Worm (Caenorhabditis elegans) whole organism, L1 larva: Measurements from ENCODE around the gene C36A4.10.

Source experiments
- aly-2 ChIP-seq: fragments of 150-350 bp; optimal IDR thresholded peaks from 2 replicates; lab custom pipeline; 2014; ENCODE audit warnings: missing biosample characterization, missing genetic modification characterization
- blmp-1 ChIP-seq: fragments of 150-350 bp; optimal IDR thresholded peaks from 2 replicates; lab custom pipeline; 2014; ENCODE audit warnings: missing biosample characterization, missing genetic modification characterization
- dpl-1 ChIP-seq, 3 experiments: fragments of 150-350 bp in 2 of 3; sonication (generic microtip) in 1 of 3; optimal IDR thresholded peaks; 2 replicates each; lab custom pipeline; 2014 to 2017; ENCODE audit warnings: missing biosample characterization in 3 of 3, missing genetic modification characterization in 3 of 3, missing genetic modification reagents in 3 of 3
- hlh-4 ChIP-seq: sonication (generic microtip); optimal IDR thresholded peaks from 2 replicates; lab custom pipeline; 2016; ENCODE audit warnings: mild to moderate bottlenecking, missing genetic modification characterization, missing compliant biosample characterization
- rnt-1 ChIP-seq: sonication (generic microtip); optimal IDR thresholded peaks from 2 replicates; lab custom pipeline; 2016; ENCODE audit warnings: mild to moderate bottlenecking, missing genetic modification characterization, moderate library complexity, missing compliant biosample characterization
- tbx-2 ChIP-seq: sonication (generic microtip); optimal IDR thresholded peaks from 2 replicates; lab custom pipeline; 2016; ENCODE audit warnings: missing genetic modification characterization, missing compliant biosample characterization
- tlp-1 ChIP-seq: fragments of 150-350 bp; optimal IDR thresholded peaks from 2 replicates; lab custom pipeline; 2014; ENCODE audit warnings: missing biosample characterization, missing genetic modification characterization
- ztf-11 ChIP-seq, 2 experiments: sonication (generic microtip); optimal IDR thresholded peaks; 2 replicates each; lab custom pipeline; 2016 to 2017; ENCODE audit warnings: missing genetic modification characterization in 2 of 2, missing biosample characterization in 1 of 2, missing compliant biosample characterization in 1 of 2
- ztf-4 ChIP-seq: fragments of 150-350 bp; optimal IDR thresholded peaks from 2 replicates; lab custom pipeline; 2014; ENCODE audit warnings: missing biosample characterization, missing genetic modification characterization

- TF ChIP-seq dpl-1 (GFP tag; optimal IDR thresholded peaks at IDR 0.05; lab: Kevin White, UChicago) (no peak), rnt-1 (tag; lab: Kevin White, UChicago) (no peak), hlh-4 (tag; lab: Kevin White, UChicago) (no peak), ztf-4 (tag; lab: Kevin White, UChicago) (no peak), blmp-1 (tag; lab: Kevin White, UChicago) (peak; percentile 10), ztf-11 (tag; optimal IDR thresholded peaks at IDR 0.05; lab: Kevin White, UChicago) (no peak), aly-2 (tag; lab: Kevin White, UChicago) (no peak), tbx-2 (tag; lab: Kevin White, UChicago) (no peak), tlp-1 (no peak)
Measured at ce11 chrIII:3811375-3811924, 19.8 kb downstream of the C36A4.10 start.
